Worm (Caenorhabditis elegans): ENCODE results near the gene C54H2.4.

C54H2.4 gene

DNA sequence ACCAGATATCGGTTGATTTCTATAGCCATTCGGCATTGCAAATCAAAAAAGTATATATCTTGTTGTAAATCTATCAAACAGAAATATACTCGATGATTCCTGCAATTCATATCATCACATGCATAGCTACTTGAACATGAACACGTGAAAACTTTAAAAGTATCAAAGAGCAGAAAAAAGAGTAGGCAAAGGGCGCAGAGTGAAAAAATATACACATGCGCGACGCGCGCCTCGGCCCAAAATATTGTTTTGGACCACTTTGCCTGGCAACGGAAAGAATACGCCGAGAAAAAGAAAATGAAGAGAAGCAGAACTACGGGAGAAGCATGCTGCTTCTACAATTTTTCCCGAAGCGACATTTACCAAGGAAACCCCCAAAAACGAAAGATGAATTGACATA, at the start of gene C54H2.4:
TSS of gene C54H2.4 (minus strand) at position 101 of the 400 bp plus-strand sequence.
- TF ChIP-seq unc-62 (GFP tag; optimal IDR thresholded peaks at IDR 0.05) = no peak

DNA sequence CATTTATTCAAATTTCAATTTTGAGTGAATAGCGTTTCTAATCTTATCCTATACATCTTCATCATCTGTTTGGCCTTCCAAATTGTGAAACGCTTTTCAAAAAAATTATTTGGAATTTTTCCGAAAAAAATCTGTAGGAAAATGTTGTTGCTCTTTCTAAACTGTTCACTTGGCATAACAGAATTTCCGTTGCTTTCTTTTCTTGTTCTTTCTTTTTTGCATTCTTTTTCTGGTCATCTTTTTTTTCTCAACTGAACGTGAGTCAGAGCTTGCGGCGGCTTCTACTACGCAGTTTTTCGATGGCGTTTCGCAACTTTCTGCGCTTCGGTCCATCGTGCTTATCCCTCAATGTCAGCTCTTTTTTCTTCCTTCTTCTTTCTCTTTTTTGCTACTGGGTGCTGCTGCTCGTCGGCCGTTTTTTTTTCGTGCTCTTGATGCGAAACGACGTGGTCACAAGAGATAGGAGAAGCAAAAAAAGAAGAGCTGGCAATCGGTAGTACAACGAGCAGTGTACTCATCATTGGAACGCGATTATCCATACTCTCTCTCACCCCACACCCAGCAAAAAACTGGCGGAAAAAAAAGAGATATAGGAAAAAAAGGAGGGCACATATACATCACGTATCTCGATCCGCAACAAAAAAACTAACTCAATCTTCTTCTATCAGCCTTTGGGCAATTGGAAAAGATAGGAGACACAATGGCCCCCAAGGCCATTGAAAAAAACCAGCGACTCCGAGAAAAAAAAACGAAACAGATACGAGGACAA, 49.3 kb upstream of the C54H2.4 start:
- TF ChIP-seq unc-62 (GFP tag; optimal IDR thresholded peaks at IDR 0.05) = no peak

DNA sequence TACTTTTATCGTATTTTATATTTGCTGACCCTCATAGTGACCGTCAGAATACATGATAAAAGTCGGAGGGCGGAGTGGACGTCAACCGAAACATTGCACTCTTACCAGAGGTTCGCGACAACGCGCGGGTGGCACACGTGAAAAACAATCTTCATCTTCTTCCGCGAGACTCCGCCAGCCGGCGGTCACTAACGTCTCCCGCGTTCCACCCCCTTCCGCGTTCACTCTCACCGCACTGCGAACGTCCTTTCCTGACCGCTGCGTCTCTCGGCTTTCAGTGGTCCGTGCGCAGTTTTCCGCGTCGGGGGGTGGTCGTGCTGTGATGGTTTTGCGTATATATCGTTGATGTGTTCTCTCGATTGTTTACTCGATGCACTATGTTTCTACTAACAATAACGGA, 47.6 kb upstream of the C54H2.4 start:
- TF ChIP-seq unc-62 (GFP tag; optimal IDR thresholded peaks at IDR 0.05) = no peak

DNA sequence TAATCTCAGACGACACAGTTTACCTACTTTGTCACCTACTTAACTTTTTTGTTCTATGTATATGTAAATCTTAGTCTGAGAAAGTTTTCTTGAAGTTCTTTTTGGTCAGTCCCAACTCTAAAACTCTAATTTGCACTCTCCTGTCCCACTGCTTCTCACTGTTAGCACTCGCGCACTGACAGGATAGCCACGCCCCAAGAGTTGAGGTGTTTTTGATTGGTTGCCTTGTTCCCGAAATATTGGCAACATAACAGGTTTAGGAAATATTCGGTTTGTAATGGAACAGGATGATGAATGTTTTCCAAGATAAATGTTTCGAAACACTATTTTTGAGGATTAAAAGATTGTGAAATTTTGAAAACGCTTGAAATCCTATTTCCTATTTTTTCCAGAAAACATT, 46.5 kb upstream of the C54H2.4 start:
- no peak for TF ChIP-seq unc-62 (GFP tag; optimal IDR thresholded peaks at IDR 0.05)

DNA sequence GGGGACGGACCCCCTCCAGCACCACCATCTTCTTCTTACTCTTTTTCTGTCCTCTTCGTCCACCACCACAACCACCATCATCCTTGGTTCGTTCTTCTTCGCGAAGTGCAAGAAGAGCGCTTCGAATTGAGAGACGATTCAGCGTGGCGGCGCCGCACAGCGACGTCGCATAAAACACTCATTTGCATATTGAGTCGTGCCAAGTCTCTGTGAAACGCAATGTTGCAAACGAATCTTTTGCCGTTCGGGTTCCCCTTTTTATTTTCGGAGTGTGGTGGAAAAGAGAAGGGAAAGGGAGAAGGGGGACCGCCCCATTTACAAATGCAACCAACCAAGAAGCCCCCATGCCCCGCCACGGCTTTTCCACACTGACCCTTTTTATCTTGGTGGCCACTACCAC, 45.8 kb upstream of the C54H2.4 start:
- no peak for TF ChIP-seq unc-62 (GFP tag; optimal IDR thresholded peaks at IDR 0.05)

DNA sequence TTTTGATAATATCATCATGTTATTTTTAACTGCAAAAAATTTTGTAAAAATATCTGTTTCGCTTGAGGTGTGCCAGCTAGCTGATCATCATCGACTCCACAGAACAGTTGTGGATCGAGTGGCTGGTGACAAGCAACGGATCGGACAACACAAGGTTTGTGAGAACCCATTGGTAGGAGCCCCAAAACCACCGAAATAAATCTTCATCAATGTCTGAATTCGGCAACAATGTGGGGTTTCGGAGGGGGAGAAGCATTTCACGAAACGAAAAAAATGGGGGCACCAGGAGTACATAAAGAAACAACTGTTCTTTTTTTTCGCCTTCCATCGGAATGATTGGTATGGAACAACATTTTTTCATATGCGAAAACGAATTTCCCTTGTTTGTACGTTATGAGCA, 44.8 kb upstream of the C54H2.4 start:
- TF ChIP-seq unc-62 (GFP tag; optimal IDR thresholded peaks at IDR 0.05) = no peak

DNA sequence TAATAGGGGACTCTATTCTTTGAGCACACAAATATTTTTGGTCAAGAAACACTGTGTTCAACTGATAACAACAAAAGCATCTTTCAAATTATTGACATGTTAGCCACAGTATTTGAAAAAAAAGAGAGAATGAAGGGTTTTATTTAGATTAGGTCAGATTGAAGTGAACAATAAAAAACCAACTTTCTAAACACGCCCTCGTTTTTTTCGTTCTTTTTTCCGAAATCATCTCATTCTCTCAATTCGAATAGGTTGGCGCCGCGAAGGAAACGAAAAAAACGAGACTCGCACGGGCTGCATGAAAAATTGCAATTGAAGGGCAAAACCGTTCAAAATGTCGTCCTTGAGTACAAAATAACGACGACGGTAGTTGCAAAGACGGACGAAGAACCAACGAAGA, 43.8 kb upstream of the C54H2.4 start:
- no peak for TF ChIP-seq unc-62 (GFP tag; optimal IDR thresholded peaks at IDR 0.05)

DNA sequence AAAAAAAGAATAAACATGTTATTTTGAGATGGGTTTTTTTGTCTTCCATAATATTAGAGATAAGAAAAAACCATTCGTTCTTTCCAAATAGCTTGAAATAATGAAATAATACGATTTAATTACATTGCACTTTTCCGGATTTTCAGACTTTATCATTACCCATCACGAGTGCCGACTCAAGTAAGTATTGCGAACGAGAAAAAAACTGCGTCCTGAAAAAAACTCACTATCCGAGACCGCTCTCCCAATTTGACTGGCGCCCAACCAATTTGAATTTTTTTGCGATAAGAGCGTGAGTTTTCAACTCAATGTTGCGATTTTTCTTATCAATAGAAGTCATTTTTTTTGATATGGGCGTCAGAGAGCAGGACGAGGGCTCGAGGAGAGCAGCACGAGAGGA, 42.5 kb upstream of the C54H2.4 start:
- no peak for TF ChIP-seq unc-62 (GFP tag; optimal IDR thresholded peaks at IDR 0.05)

DNA sequence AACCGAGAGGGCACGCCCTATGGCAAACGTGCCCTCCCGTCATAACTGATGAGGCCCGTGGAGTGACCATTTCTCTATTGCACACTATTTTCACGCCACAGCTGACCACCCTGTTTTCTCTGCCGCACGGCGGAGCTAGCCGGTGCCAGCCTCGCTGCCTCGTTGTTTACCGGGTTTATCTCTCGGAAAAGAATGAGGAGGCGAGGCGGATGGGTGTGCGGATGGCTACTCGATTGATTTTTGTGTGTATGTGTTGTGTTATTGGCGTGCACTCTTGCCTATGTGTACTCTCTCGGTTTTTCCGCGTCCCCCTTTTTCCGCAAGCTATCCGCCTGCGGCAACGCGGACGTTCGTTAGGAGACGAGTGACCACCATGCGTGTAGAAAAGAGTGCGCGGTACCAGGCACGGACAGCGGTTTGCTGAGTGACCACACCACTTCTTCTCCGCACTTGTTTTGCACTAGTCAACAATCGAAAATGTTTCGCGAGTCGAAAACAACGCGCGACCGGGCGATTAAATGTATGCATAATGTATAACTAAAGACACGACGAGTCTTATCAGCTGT, 41.5 kb upstream of the C54H2.4 start:
- TF ChIP-seq unc-62 (GFP tag; optimal IDR thresholded peaks at IDR 0.05) = no peak

DNA sequence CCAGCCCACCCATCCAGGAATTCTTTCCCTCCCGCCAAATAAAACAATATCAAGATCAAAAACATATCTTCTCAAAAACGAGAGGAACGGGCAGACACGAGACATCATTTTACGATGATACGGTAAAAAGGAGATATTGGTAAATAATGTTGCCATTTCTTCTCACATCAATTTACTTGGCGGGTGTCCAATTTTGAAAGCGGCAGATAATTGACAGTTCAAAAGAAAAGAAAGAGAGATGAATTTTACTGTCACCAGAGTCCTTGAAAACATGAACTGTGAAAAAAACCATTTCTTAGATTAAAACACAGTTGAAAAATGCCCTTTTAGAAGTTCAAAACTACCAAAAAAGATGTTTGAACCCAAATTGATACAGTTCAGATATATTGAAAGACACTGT, 40.1 kb upstream of the C54H2.4 start:
- no peak for TF ChIP-seq unc-62 (GFP tag; optimal IDR thresholded peaks at IDR 0.05)

DNA sequence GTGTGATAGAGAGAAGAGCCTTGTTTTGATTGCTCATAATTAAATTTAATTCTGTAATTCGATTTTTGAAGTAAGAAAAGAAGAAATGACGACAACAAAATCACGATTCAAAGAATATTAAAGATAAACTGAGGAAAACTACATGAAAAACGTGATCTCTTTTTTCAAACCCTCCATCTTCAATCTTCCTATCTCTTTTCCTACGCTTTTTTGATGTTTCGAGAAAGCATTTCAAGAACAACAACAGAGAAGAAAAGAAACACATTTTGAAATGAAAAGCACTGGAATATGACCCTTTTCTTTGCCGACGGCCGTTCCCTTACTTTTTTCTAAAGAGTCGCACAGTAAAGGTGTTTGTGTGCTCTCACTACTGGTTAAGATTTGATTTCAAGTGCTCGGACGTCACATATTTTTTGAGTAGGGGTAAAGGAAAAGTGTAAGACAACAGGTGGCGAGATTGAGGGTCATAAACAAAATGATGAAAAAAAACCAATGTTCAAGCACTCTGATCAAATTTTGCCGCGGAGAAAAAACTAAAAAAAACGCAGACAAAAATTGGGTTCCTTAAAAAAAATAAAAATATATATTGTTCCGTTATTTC, 35.4 kb upstream of the C54H2.4 start, which contains the start of gene F13D11.3:
TSS of gene F13D11.3 (minus strand) at position 51 of the 601 bp plus-strand sequence.
- no peak for TF ChIP-seq unc-62 (GFP tag; optimal IDR thresholded peaks at IDR 0.05)

DNA sequence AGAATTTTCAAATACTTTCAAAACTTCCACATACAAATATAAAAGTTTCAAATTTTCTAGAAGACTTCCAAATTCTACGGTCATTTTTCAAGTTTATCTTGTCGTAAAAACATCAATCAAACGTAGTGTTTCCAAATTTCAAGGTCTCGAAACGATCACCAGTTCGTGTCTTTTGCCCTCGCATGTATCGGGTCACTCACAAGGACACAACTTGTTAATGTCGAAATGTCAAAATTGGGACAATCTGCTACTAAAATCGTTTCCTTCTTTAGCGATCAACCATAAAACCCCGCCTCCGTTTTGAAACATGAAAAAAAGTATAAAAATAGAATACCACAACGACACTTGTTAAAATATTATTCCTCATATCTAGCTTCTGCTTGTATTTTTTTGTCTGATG, 32.9 kb upstream of the C54H2.4 start:
- TF ChIP-seq unc-62 (GFP tag; optimal IDR thresholded peaks at IDR 0.05) = no peak

DNA sequence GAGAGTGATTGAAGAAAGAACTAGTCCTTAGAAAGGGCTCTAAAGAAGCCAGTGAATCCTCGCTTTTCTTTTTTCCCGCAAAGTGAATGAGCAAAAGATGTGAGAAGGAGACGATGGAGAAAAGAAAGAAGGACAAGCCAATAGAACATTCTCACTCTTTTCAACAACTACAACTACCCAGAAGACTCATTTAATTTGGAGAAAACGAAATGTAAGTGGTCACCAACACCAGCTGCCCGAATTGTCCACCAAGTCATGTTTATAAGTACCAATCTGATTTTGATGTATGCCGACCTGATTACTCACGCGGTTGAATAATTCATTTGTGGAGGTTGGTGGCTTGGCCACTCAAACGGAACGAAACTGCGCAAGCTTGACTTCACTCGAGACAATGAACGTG, 32.0 kb upstream of the C54H2.4 start:
- no peak for TF ChIP-seq unc-62 (GFP tag; optimal IDR thresholded peaks at IDR 0.05)

DNA sequence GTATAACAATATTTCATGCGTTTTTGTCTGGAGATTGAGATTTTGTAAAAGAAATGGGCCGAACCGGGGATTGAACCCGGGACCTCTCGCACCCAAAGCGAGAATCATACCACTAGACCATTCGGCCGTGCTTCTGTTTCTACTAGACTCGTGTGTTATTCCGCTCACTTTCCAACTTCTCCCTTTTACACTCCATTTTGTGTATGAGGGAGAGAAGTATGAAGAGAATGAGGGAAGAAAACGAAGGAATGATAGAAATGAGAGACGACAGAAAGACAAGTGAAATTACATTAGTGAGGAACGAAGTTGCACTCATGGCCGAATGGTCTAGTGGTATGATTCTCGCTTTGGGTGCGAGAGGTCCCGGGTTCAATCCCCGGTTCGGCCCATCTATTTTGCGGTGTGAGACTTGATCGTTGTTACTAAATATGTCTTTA, 30.6 kb upstream of the C54H2.4 start:
- TF ChIP-seq unc-62 (GFP tag; optimal IDR thresholded peaks at IDR 0.05) = no peak

DNA sequence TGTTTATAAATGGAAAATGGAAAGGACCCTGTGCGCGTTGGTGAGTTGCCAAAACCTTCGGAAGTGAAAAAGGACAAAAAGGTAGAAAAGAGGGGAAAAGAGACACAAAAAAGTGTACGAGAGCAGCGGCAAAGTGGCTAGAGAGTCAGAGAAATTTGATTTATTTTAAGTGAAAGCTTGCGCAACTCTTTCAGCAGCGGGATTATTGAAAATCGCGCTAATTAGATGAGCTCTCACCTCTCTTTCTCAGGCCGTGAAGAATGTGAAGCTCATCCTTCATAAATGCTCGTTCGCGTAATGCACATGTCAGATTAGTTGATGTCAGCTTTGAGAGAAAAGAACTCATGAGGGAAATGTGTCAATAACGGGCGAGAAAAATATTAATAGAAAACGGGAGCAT, 28.7 kb upstream of the C54H2.4 start:
- TF ChIP-seq unc-62 (GFP tag; optimal IDR thresholded peaks at IDR 0.05) = no peak

DNA sequence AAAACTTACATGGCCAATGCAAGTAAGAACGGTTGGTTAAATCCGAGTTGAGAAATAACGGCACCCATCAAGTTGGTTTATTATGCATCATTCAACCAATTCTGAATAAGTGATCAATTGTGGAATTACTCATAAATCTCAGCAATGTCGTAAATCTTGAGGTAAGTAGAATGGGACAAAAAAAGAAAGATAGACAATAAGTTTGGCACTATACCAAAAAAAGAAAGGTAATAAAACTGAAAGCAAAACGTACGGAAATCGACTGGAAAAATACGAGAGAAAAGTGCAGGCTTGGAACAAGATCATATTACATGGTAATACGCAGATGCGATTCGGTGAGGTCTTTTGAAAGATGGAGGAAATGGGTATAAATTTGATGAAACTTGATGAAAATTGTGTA, 28.1 kb upstream of the C54H2.4 start, which contains the start of gene F46G11.4:
TSS of gene F46G11.4 (minus strand) at position 101 of the 400 bp plus-strand sequence.
- TF ChIP-seq unc-62 (GFP tag; optimal IDR thresholded peaks at IDR 0.05) = no peak

DNA sequence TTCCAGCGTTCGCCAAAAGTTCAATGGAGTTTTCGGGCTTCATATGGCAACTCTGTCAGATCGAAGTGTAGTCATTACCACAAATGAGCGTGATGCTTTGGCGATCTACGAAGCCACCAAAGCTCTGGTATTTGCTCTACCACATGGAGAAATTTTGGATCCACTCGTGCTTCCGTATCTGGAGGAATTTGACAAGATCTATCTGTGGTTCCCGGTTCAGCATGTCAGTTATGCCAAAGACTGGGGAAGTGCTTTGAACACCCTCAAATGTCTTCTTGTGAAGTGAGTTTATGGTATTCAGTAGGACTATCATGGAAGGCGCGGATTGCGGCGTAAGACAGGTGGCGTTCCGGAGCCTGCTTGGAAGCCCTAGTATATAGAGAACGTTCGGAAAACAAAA, 23.9 kb upstream of the C54H2.4 start:
- TF ChIP-seq unc-62 (GFP tag; optimal IDR thresholded peaks at IDR 0.05) = no peak
